Worm (Caenorhabditis elegans): Measurements from ENCODE around the gene scav-5.

DNA sequence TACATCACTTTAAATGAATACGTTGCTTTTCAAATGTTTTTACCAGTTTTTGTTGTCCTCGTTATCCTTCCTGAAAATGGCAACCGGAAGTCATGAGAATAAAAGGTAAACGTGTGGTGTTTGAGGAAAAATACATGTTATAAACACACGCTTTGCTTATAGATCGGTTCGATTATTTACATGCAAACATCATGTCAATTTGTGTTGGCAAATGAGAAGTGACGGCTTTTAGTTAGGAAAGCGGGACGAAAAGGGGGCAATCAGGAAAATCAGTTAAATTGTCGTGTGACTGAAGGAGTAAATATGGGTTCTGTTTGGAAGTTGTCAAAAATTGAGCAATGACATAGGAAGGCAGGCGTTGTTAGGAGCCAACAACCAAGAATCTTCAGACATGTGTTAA lies 26.9 kb upstream of the scav-5 start, which contains the start of gene rrc-1:
- TF ChIP-seq nhr-76 (tag; optimal IDR thresholded peaks at IDR 0.05) (no peak), zag-1 (tag; optimal IDR thresholded peaks at IDR 0.05) (no peak), skn-1 (tag; optimal IDR thresholded peaks at IDR 0.05) (no peak), lin-15B (tag; optimal IDR thresholded peaks at IDR 0.05) (no peak), mxl-2 (GFP tag; conservative IDR thresholded peaks at IDR 0.05) (no peak), duxl-1 (tag; optimal IDR thresholded peaks at IDR 0.05; ENCODE audit: poor library complexity) (no peak)

All from whole organism, L4 larva.